Worm (Caenorhabditis elegans) whole organism, L4 larva: Measurements from ENCODE around the gene F10E9.1.
A peak's percentile ranks its signal among the peaks of the same experiment; 100 is the strongest.

Experiments
- D1046.2 ChIP-seq: fragments of 200-800 bp; sonication (Bioruptor generic); IDR thresholded peaks from 2 replicates; pipeline ENCODE4 v1.3.6; 2022; ENCODE audit warnings: missing genetic modification characterization, missing compliant biosample characterization
- F37D6.2 ChIP-seq: sonication (generic microtip); optimal IDR thresholded peaks from 2 replicates; lab custom pipeline; 2016; ENCODE audit warnings: mild to moderate bottlenecking, missing genetic modification characterization, missing compliant biosample characterization
- R02D3.7 ChIP-seq: fragments of 150-350 bp; sonication (generic microtip); optimal IDR thresholded peaks from 3 replicates; lab custom pipeline; 2014; ENCODE audit warnings: missing biosample characterization, missing genetic modification characterization
- T26A8.4 ChIP-seq: fragments of 200-800 bp; sonication (Bioruptor generic); IDR thresholded peaks from 2 replicates; pipeline ENCODE4 v1.3.6; 2022; ENCODE audit warnings: missing genetic modification characterization, missing compliant biosample characterization
- Y105C5A.15 ChIP-seq: fragments of 200-800 bp; sonication (Bioruptor generic); IDR thresholded peaks from 2 replicates; pipeline ENCODE4 v1.3.6; 2022; ENCODE audit warnings: missing genetic modification characterization, missing compliant biosample characterization
- Y48G9A.11 ChIP-seq: fragments of 200-800 bp; sonication (Bioruptor generic); IDR thresholded peaks from 2 replicates; pipeline ENCODE4 v1.3.6; 2022; ENCODE audit warnings: missing genetic modification reagents, missing genetic modification characterization, missing compliant biosample characterization
- Y75B8A.6 ChIP-seq: fragments of 200-800 bp; sonication (Bioruptor generic); IDR thresholded peaks from 2 replicates; pipeline ENCODE4 v1.3.6; 2022; ENCODE audit warnings: missing genetic modification reagents, missing genetic modification characterization, missing compliant biosample characterization
- aha-1 ChIP-seq: fragments of 150-350 bp; peaks from one replicate; lab custom pipeline; 2014; ENCODE audit warnings: missing biosample characterization, missing genetic modification characterization
- ama-1 ChIP-seq: fragments of 150-350 bp; optimal IDR thresholded peaks from 2 replicates; lab custom pipeline; 2014; ENCODE audit warnings: inconsistent platforms, mixed read lengths
- arid-1 ChIP-seq: fragments of 200-800 bp; sonication (Bioruptor generic); conservative IDR thresholded peaks from 2 replicates; pipeline ENCODE4 v1.3.6; 2022; ENCODE audit warnings: missing genetic modification reagents, missing genetic modification characterization, missing compliant biosample characterization
- ceh-28 ChIP-seq: fragments of 150-350 bp; optimal IDR thresholded peaks from 2 replicates; lab custom pipeline; 2014; ENCODE audit warnings: missing biosample characterization, missing genetic modification reagents, missing genetic modification characterization
- ceh-44 ChIP-seq: fragments of 200-800 bp; sonication (Bioruptor generic); IDR thresholded peaks from 2 replicates; pipeline ENCODE4 v1.3.6; 2022; ENCODE audit warnings: missing genetic modification reagents, missing genetic modification characterization, missing compliant biosample characterization
- ceh-82 ChIP-seq: sonication (generic microtip); optimal IDR thresholded peaks from 2 replicates; lab custom pipeline; 2017; ENCODE audit warnings: missing biosample characterization, missing genetic modification characterization
- ces-1 ChIP-seq: fragments of 150-350 bp; sonication (generic microtip); optimal IDR thresholded peaks from 4 replicates; lab custom pipeline; 2014; ENCODE audit warnings: missing biosample characterization, missing genetic modification reagents, missing genetic modification characterization
- cey-2 ChIP-seq: sonication (generic microtip); optimal IDR thresholded peaks from 3 replicates; lab custom pipeline; 2017; ENCODE audit warnings: missing genetic modification characterization, mild to moderate bottlenecking, missing compliant biosample characterization, antibody characterized with exemption, borderline replicate concordance; ENCODE audit not compliant: insufficient read depth
- daf-16 ChIP-seq, 3 experiments: sonication (generic microtip); optimal IDR thresholded peaks; 2 replicates each; lab custom pipeline; 2016 to 2017; ENCODE audit warnings: missing genetic modification characterization in 3 of 3, missing genetic modification reagents in 3 of 3, mild to moderate bottlenecking in 2 of 3, missing compliant biosample characterization in 2 of 3, missing biosample characterization in 1 of 3, moderate library complexity in 1 of 3
- daf-19 ChIP-seq: fragments of 200-800 bp; sonication (Bioruptor generic); conservative IDR thresholded peaks from 2 replicates; pipeline ENCODE4 v1.3.6; 2022; ENCODE audit warnings: missing genetic modification characterization, missing compliant biosample characterization
- daf-8 ChIP-seq: fragments of 200-800 bp; sonication (Bioruptor generic); IDR thresholded peaks from 2 replicates; pipeline ENCODE4 v1.3.6; 2022; ENCODE audit warnings: missing genetic modification characterization, missing compliant biosample characterization
- dpl-1 ChIP-seq: fragments of 150-350 bp; optimal IDR thresholded peaks from 2 replicates; lab custom pipeline; 2014; ENCODE audit warnings: missing biosample characterization, missing genetic modification reagents, missing genetic modification characterization
- duxl-1 ChIP-seq: sonication (generic microtip); optimal IDR thresholded peaks from 2 replicates; lab custom pipeline; 2016; ENCODE audit warnings: mild to moderate bottlenecking, missing genetic modification characterization, moderate library complexity, missing compliant biosample characterization; ENCODE audit not compliant: poor library complexity
- dve-1 ChIP-seq: sonication (generic microtip); optimal IDR thresholded peaks from 2 replicates; lab custom pipeline; 2017; ENCODE audit warnings: antibody characterized with exemption, mild to moderate bottlenecking, missing genetic modification characterization, missing compliant biosample characterization; ENCODE audit not compliant: insufficient read depth
- fos-1 ChIP-seq: fragments of 150-350 bp; optimal IDR thresholded peaks from 2 replicates; lab custom pipeline; 2014; ENCODE audit warnings: missing biosample characterization, missing genetic modification characterization
- hlh-30 ChIP-seq: sonication (generic microtip); optimal IDR thresholded peaks from 2 replicates; lab custom pipeline; 2017; ENCODE audit warnings: antibody characterized with exemption, mild to moderate bottlenecking, missing genetic modification characterization, missing compliant biosample characterization; ENCODE audit not compliant: insufficient read depth
- jun-1 ChIP-seq: fragments of 150-350 bp; optimal IDR thresholded peaks from 2 replicates; lab custom pipeline; 2014; ENCODE audit warnings: missing biosample characterization, missing genetic modification reagents, missing genetic modification characterization
- lim-7 ChIP-seq: fragments of 200-800 bp; sonication (Bioruptor generic); IDR thresholded peaks from 2 replicates; pipeline ENCODE4 v1.3.6; 2022; ENCODE audit warnings: missing genetic modification characterization, missing compliant biosample characterization
- lin-29 ChIP-seq: fragments of 200-800 bp; sonication (Bioruptor generic); IDR thresholded peaks from 2 replicates; pipeline ENCODE4 v1.3.6; 2022; ENCODE audit warnings: missing genetic modification reagents, missing genetic modification characterization, missing compliant biosample characterization
- lir-3 ChIP-seq: sonication (generic microtip); optimal IDR thresholded peaks from 2 replicates; lab custom pipeline; 2016; ENCODE audit warnings: mild to moderate bottlenecking, missing genetic modification characterization, missing compliant biosample characterization
- madf-9 ChIP-seq: fragments of 200-800 bp; sonication (Bioruptor generic); conservative IDR thresholded peaks from 2 replicates; pipeline ENCODE4 v1.3.6; 2022; ENCODE audit warnings: missing genetic modification reagents, missing genetic modification characterization, missing compliant biosample characterization
- mep-1 ChIP-seq: fragments of 150-350 bp; sonication (generic microtip); optimal IDR thresholded peaks from 3 replicates; lab custom pipeline; 2014; ENCODE audit warnings: missing biosample characterization, missing genetic modification characterization
- mes-2 ChIP-seq: sonication (generic microtip); optimal IDR thresholded peaks from 2 replicates; lab custom pipeline; 2016; ENCODE audit warnings: missing genotype, mild to moderate bottlenecking, missing genetic modification characterization, missing compliant biosample characterization; ENCODE audit not compliant: poor library complexity, severe bottlenecking
- mxl-2 ChIP-seq: fragments of 200-800 bp; sonication (Bioruptor generic); conservative IDR thresholded peaks from 2 replicates; pipeline ENCODE4 v1.3.6; 2022; ENCODE audit warnings: missing genetic modification reagents, missing genetic modification characterization, missing compliant biosample characterization
- mxl-3 ChIP-seq: fragments of 200-800 bp; sonication (Bioruptor generic); optimal IDR thresholded peaks from 2 replicates; lab custom pipeline; 2018; ENCODE audit warnings: mild to moderate bottlenecking, missing genetic modification characterization, missing compliant biosample characterization
- nhr-237 ChIP-seq: sonication (generic microtip); optimal IDR thresholded peaks from 2 replicates; lab custom pipeline; 2017; ENCODE audit warnings: missing biosample characterization, missing genetic modification characterization
- nhr-25 ChIP-seq: sonication (generic microtip); optimal IDR thresholded peaks from 2 replicates; lab custom pipeline; 2017; ENCODE audit warnings: missing genetic modification characterization, mild to moderate bottlenecking, missing compliant biosample characterization, antibody characterized with exemption, moderate library complexity, borderline replicate concordance; ENCODE audit not compliant: insufficient read depth
- nhr-28 ChIP-seq: fragments of 150-350 bp; optimal IDR thresholded peaks from 2 replicates; lab custom pipeline; 2014; ENCODE audit warnings: missing biosample characterization, missing genetic modification characterization
- nhr-41 ChIP-seq: fragments of 200-800 bp; sonication (Bioruptor generic); IDR thresholded peaks from 2 replicates; pipeline ENCODE4 v1.3.6; 2022; ENCODE audit warnings: missing genetic modification reagents, missing genetic modification characterization, missing compliant biosample characterization
- nhr-77 ChIP-seq: fragments of 150-350 bp; optimal IDR thresholded peaks from 2 replicates; lab custom pipeline; 2014; ENCODE audit warnings: missing biosample characterization, missing genetic modification characterization
- pha-4 ChIP-seq, 2 experiments: fragments of 150-350 bp in 1 of 2; fragments of 200-800 bp in 1 of 2; sonication (Bioruptor generic) in 1 of 2; IDR thresholded peaks in 1 of 2; optimal IDR thresholded peaks in 1 of 2; 2 replicates each; pipeline versions ENCODE4 v1.3.6 to Lab custom; 2014 to 2022; ENCODE audit warnings: missing genetic modification characterization in 2 of 2, missing genetic modification reagents in 2 of 2, missing biosample characterization in 1 of 2, missing compliant biosample characterization in 1 of 2
- pqm-1 ChIP-seq: sonication (generic microtip); optimal IDR thresholded peaks from 2 replicates; lab custom pipeline; 2017; ENCODE audit warnings: missing biosample characterization, missing genetic modification characterization
- rbr-2 ChIP-seq: sonication (generic microtip); optimal IDR thresholded peaks from 2 replicates; lab custom pipeline; 2016; ENCODE audit warnings: missing genotype, missing genetic modification characterization, missing compliant biosample characterization
- sdz-12 ChIP-seq: fragments of 200-800 bp; sonication (Bioruptor generic); optimal IDR thresholded peaks from 2 replicates; lab custom pipeline; 2018; ENCODE audit warnings: mild to moderate bottlenecking, missing genetic modification characterization, missing compliant biosample characterization
- set-16 ChIP-seq: fragments of 200-800 bp; sonication (Bioruptor generic); IDR thresholded peaks from 2 replicates; pipeline ENCODE4 v1.3.6; 2022; ENCODE audit warnings: missing genetic modification reagents, missing genetic modification characterization, missing compliant biosample characterization
- snpc-4 ChIP-seq: fragments of 150-350 bp; optimal IDR thresholded peaks from 2 replicates; lab custom pipeline; 2014; ENCODE audit warnings: missing biosample characterization, missing genetic modification characterization
- spr-1 ChIP-seq: sonication (generic microtip); optimal IDR thresholded peaks from 2 replicates; lab custom pipeline; 2016; ENCODE audit warnings: mild to moderate bottlenecking, missing genetic modification characterization, missing compliant biosample characterization
- spr-3 ChIP-seq: fragments of 200-800 bp; sonication (Bioruptor generic); optimal IDR thresholded peaks from 2 replicates; lab custom pipeline; 2018; ENCODE audit warnings: mild to moderate bottlenecking, missing genetic modification characterization, missing compliant biosample characterization
- unc-62 ChIP-seq, 3 experiments: fragments of 150-350 bp in 1 of 3; sonication (generic microtip); optimal IDR thresholded peaks in 2 of 3; peaks in 1 of 3; 1 replicate in 1 of 3; 2 replicates in 2 of 3; lab custom pipeline; 2014 to 2017; ENCODE audit warnings: missing biosample characterization in 3 of 3, missing genetic modification characterization in 3 of 3, missing genetic modification reagents in 3 of 3, missing genotype in 1 of 3
- zip-11 ChIP-seq: fragments of 200-800 bp; sonication (Bioruptor generic); IDR thresholded peaks from 2 replicates; pipeline ENCODE4 v1.3.6; 2022; ENCODE audit warnings: missing genetic modification characterization, missing compliant biosample characterization
- zip-2 ChIP-seq: fragments of 150-350 bp; optimal IDR thresholded peaks from 2 replicates; lab custom pipeline; 2014; ENCODE audit warnings: missing biosample characterization, missing genetic modification characterization
- ztf-11 ChIP-seq: fragments of 150-350 bp; optimal IDR thresholded peaks from 2 replicates; lab custom pipeline; 2014; ENCODE audit warnings: missing biosample characterization, missing genetic modification characterization

The F10E9.1 gene

DNA sequence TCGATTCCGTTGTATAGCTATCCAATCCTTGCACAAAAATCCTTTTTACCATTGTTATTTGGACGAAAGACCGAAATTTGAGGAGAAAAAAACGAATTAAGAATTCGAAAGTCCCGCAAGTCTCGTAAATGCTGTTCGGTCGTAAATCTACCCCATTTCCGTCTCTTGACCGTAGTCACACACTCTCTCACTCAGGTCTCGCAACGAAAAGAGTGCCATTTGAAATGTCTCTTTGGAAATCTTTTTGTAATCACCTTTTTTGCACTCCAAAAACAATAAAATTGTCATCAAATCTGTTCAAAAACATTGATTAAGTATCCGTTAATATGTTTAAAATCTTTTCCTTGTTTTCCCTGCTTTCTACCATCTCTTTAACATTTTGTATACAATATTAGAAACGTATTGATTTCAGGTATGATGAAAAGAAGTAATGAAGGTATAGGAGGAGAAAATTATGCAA lies 35.3 kb downstream of the F10E9.1 start, which contains the start of the genes R05D3.8 and rfp-1 (continued):
- TF ChIP-seq sdz-12 (GFP tag; lab: Kevin White, UChicago): no peak
- TF ChIP-seq spr-1 (tag; lab: Kevin White, UChicago): no peak
- TF ChIP-seq ama-1: no peak
- no peak for TF ChIP-seq spr-3 (GFP tag; lab: Kevin White, UChicago)
- no peak for TF ChIP-seq snpc-4 (tag; lab: Kevin White, UChicago)
- TF ChIP-seq zip-2: no peak
- no peak for TF ChIP-seq jun-1
- no peak for TF ChIP-seq madf-9 (GFP tag; lab: Robert Waterston, UW)
- no peak for TF ChIP-seq daf-16 (GFP tag; optimal IDR thresholded peaks at IDR 0.05; lab: Kevin White, UChicago)
- TF ChIP-seq daf-16 (tag; optimal IDR thresholded peaks at IDR 0.05; lab: Kevin White, UChicago): peak; percentile 51
- TF ChIP-seq ceh-82 (tag; lab: Kevin White, UChicago): no peak
- TF ChIP-seq lim-7: no peak
- no peak for TF ChIP-seq ztf-11 (tag; lab: Kevin White, UChicago)
- peak; percentile 67; the same call in 1 of the 2 replicates for TF ChIP-seq arid-1 (GFP tag; lab: Robert Waterston, UW)
- no peak for TF ChIP-seq ceh-44
- peak; percentile 89 for TF ChIP-seq mes-2 (tag; lab: Kevin White, UChicago)
- TF ChIP-seq nhr-25 (tag; lab: Kevin White, UChicago): peak; percentile 76
- peak; percentile 43 for TF ChIP-seq rbr-2 (tag; lab: Kevin White, UChicago)
- TF ChIP-seq aha-1 (tag; lab: Kevin White, UChicago): peak; percentile 44
- TF ChIP-seq mep-1 (tag; lab: Kevin White, UChicago): peak; percentile 87
- peak; percentile 87 for TF ChIP-seq dpl-1 (GFP tag; lab: Kevin White, UChicago)
- TF ChIP-seq lir-3: no peak
- no peak for TF ChIP-seq pha-4 (GFP tag; IDR thresholded peaks at IDR 0.05; lab: Robert Waterston, UW)
- peak; percentile 83 for TF ChIP-seq pha-4 (tag; optimal IDR thresholded peaks at IDR 0.05; lab: Kevin White, UChicago)
- TF ChIP-seq fos-1 (tag; lab: Kevin White, UChicago): no peak
- TF ChIP-seq Y105C5A.15: no peak
- TF ChIP-seq nhr-77: peak; percentile 91
- TF ChIP-seq lin-29 (GFP tag; lab: Robert Waterston, UW): no peak
- TF ChIP-seq ces-1 (GFP tag; lab: Kevin White, UChicago): no peak
- no peak for TF ChIP-seq daf-8 (GFP tag; lab: Robert Waterston, UW)
- TF ChIP-seq Y48G9A.11: no peak; the same call in 1 of the 2 replicates
- TF ChIP-seq R02D3.7 (tag; lab: Kevin White, UChicago): peak; percentile 97
- TF ChIP-seq Y75B8A.6 (GFP tag; lab: Robert Waterston, UW): no peak
- TF ChIP-seq cey-2 (tag; lab: Kevin White, UChicago): no peak
- no peak for TF ChIP-seq nhr-237 (tag; lab: Kevin White, UChicago)
- peak; percentile 45; the same call in 1 of the 2 replicates for TF ChIP-seq T26A8.4 (GFP tag; lab: Robert Waterston, UW)
- TF ChIP-seq mxl-3 (GFP tag; lab: Kevin White, UChicago): peak; percentile 25
- peak; percentile 84 for TF ChIP-seq hlh-30 (tag; lab: Kevin White, UChicago)
- TF ChIP-seq nhr-28 (tag; lab: Kevin White, UChicago): peak; percentile 85
- TF ChIP-seq unc-62 (GFP tag; optimal IDR thresholded peaks at IDR 0.05 in 1 of 2; lab: Kevin White, UChicago): peak in 1 of 2 experiments; percentile 99
- no peak for TF ChIP-seq unc-62 (tag; optimal IDR thresholded peaks at IDR 0.05; lab: Kevin White, UChicago)
- no peak for TF ChIP-seq D1046.2
- TF ChIP-seq duxl-1: peak; percentile 6
- TF ChIP-seq dve-1 (tag; lab: Kevin White, UChicago): peak; percentile 90
- no peak for TF ChIP-seq set-16 (GFP tag; lab: Robert Waterston, UW)
- TF ChIP-seq mxl-2 (GFP tag; lab: Robert Waterston, UW): no peak
- TF ChIP-seq F37D6.2 (tag; lab: Kevin White, UChicago): peak; percentile 39
- TF ChIP-seq daf-19 (GFP tag; lab: Robert Waterston, UW): no peak
- no peak for TF ChIP-seq ceh-28
- TF ChIP-seq nhr-41: no peak
- TF ChIP-seq zip-11 (GFP tag; lab: Robert Waterston, UW): no peak
- TF ChIP-seq pqm-1 (tag; lab: Kevin White, UChicago): peak; percentile 3
